Worm (Caenorhabditis elegans) whole organism, L4 larva: ENCODE measurements around the gene C39E9.8.

ENCODE experiments used
- D1046.2 ChIP-seq: fragments of 200-800 bp; sonication (Bioruptor generic); IDR thresholded peaks from 2 replicates; pipeline ENCODE4 v1.3.6; 2022; ENCODE audit warnings: missing genetic modification characterization, missing compliant biosample characterization
- F26F4.8 ChIP-seq: fragments of 200-800 bp; sonication (Bioruptor generic); conservative IDR thresholded peaks from 2 replicates; pipeline ENCODE4 v1.3.6; 2022; ENCODE audit warnings: missing genetic modification characterization, missing compliant biosample characterization
- F44E2.7 ChIP-seq: fragments of 200-800 bp; sonication (Bioruptor generic); IDR thresholded peaks from 2 replicates; pipeline ENCODE4 v2.1.2; 2022; ENCODE audit warnings: missing genetic modification characterization, missing compliant biosample characterization
- Y5F2A.4 ChIP-seq: fragments of 200-800 bp; sonication (Bioruptor generic); optimal IDR thresholded peaks from 2 replicates; lab custom pipeline; 2018; ENCODE audit warnings: mild to moderate bottlenecking, missing genetic modification characterization, missing compliant biosample characterization
- ZK546.5 ChIP-seq, 2 experiments: sonication (generic microtip); optimal IDR thresholded peaks; 2 replicates each; lab custom pipeline; 2017; ENCODE audit warnings: missing biosample characterization in 2 of 2, missing genetic modification characterization in 2 of 2
- aha-1 ChIP-seq: fragments of 150-350 bp; peaks from one replicate; lab custom pipeline; 2014; ENCODE audit warnings: missing biosample characterization, missing genetic modification characterization
- ceh-32 ChIP-seq: sonication (generic microtip); optimal IDR thresholded peaks from 2 replicates; lab custom pipeline; 2016; ENCODE audit warnings: mild to moderate bottlenecking, missing genetic modification characterization, missing compliant biosample characterization; ENCODE audit not compliant: poor library complexity
- ces-1 ChIP-seq: fragments of 150-350 bp; sonication (generic microtip); optimal IDR thresholded peaks from 4 replicates; lab custom pipeline; 2014; ENCODE audit warnings: missing biosample characterization, missing genetic modification reagents, missing genetic modification characterization
- cey-2 ChIP-seq: sonication (generic microtip); optimal IDR thresholded peaks from 3 replicates; lab custom pipeline; 2017; ENCODE audit warnings: missing genetic modification characterization, mild to moderate bottlenecking, missing compliant biosample characterization, antibody characterized with exemption, borderline replicate concordance; ENCODE audit not compliant: insufficient read depth
- dmd-6 ChIP-seq: fragments of 200-800 bp; sonication (Bioruptor generic); IDR thresholded peaks from 2 replicates; pipeline ENCODE4 v1.3.6; 2022; ENCODE audit warnings: missing genetic modification reagents, missing genetic modification characterization, missing compliant biosample characterization
- dmd-8 ChIP-seq: fragments of 200-800 bp; sonication (Bioruptor generic); IDR thresholded peaks from 2 replicates; pipeline ENCODE4 v1.3.6; 2022; ENCODE audit warnings: missing genetic modification characterization, missing compliant biosample characterization
- dve-1 ChIP-seq: sonication (generic microtip); optimal IDR thresholded peaks from 2 replicates; lab custom pipeline; 2017; ENCODE audit warnings: antibody characterized with exemption, mild to moderate bottlenecking, missing genetic modification characterization, missing compliant biosample characterization; ENCODE audit not compliant: insufficient read depth
- egl-27 ChIP-seq: sonication (generic microtip); optimal IDR thresholded peaks from 3 replicates; lab custom pipeline; 2017; ENCODE audit warnings: missing biosample characterization, missing genetic modification reagents, missing genetic modification characterization
- hif-1 ChIP-seq, 2 experiments: sonication (generic microtip); optimal IDR thresholded peaks; 2 replicates each; lab custom pipeline; 2016 to 2017; ENCODE audit warnings: missing compliant biosample characterization in 2 of 2, missing genetic modification characterization in 2 of 2, missing genetic modification reagents in 2 of 2, missing genotype in 2 of 2, mild to moderate bottlenecking in 1 of 2
- hlh-11 ChIP-seq: fragments of 200-800 bp; sonication (Bioruptor generic); optimal IDR thresholded peaks from 2 replicates; lab custom pipeline; 2018; ENCODE audit warnings: mild to moderate bottlenecking, missing genetic modification characterization, missing compliant biosample characterization
- jun-1 ChIP-seq: fragments of 150-350 bp; optimal IDR thresholded peaks from 2 replicates; lab custom pipeline; 2014; ENCODE audit warnings: missing biosample characterization, missing genetic modification reagents, missing genetic modification characterization
- lin-1 ChIP-seq: fragments of 200-800 bp; sonication (Bioruptor generic); IDR thresholded peaks from 2 replicates; pipeline ENCODE4 v1.3.6; 2022; ENCODE audit warnings: missing genetic modification reagents, missing genetic modification characterization, missing compliant biosample characterization
- lin-13 ChIP-seq: fragments of 150-350 bp; optimal IDR thresholded peaks from 2 replicates; lab custom pipeline; 2014; ENCODE audit warnings: missing biosample characterization, missing genetic modification reagents, missing genetic modification characterization
- lin-15B ChIP-seq: fragments of 150-350 bp; sonication (generic microtip); optimal IDR thresholded peaks from 3 replicates; lab custom pipeline; 2014; ENCODE audit warnings: missing biosample characterization, missing genetic modification characterization
- lin-38 ChIP-seq: fragments of 200-800 bp; sonication (Bioruptor generic); IDR thresholded peaks from 2 replicates; pipeline ENCODE4 v1.3.6; 2022; ENCODE audit warnings: missing genetic modification reagents, missing genetic modification characterization, missing compliant biosample characterization
- madf-9 ChIP-seq: fragments of 200-800 bp; sonication (Bioruptor generic); conservative IDR thresholded peaks from 2 replicates; pipeline ENCODE4 v1.3.6; 2022; ENCODE audit warnings: missing genetic modification reagents, missing genetic modification characterization, missing compliant biosample characterization
- mdl-1 ChIP-seq, 2 experiments: fragments of 150-350 bp in 1 of 2; sonication (generic microtip) in 1 of 2; optimal IDR thresholded peaks; 2 replicates each; lab custom pipeline; 2014 to 2017; ENCODE audit warnings: missing biosample characterization in 2 of 2, missing genetic modification characterization in 2 of 2
- mdt-29 ChIP-seq: fragments of 200-800 bp; sonication (Bioruptor generic); IDR thresholded peaks from 2 replicates; pipeline ENCODE4 v1.3.6; 2022; ENCODE audit warnings: missing genetic modification reagents, missing genetic modification characterization, missing compliant biosample characterization
- mep-1 ChIP-seq: fragments of 150-350 bp; sonication (generic microtip); optimal IDR thresholded peaks from 3 replicates; lab custom pipeline; 2014; ENCODE audit warnings: missing biosample characterization, missing genetic modification characterization
- nhr-10 ChIP-seq: fragments of 150-350 bp; optimal IDR thresholded peaks from 2 replicates; lab custom pipeline; 2014; ENCODE audit warnings: missing biosample characterization, missing genetic modification characterization
- nhr-237 ChIP-seq: sonication (generic microtip); optimal IDR thresholded peaks from 2 replicates; lab custom pipeline; 2017; ENCODE audit warnings: missing biosample characterization, missing genetic modification characterization
- nhr-42 ChIP-seq: fragments of 200-800 bp; sonication (Bioruptor generic); IDR thresholded peaks from 2 replicates; pipeline ENCODE4 v1.3.6; 2022; ENCODE audit warnings: missing genetic modification characterization, missing compliant biosample characterization
- nhr-76 ChIP-seq: fragments of 150-350 bp; optimal IDR thresholded peaks from 2 replicates; lab custom pipeline; 2014; ENCODE audit warnings: missing biosample characterization, missing genetic modification characterization
- rbr-2 ChIP-seq: sonication (generic microtip); optimal IDR thresholded peaks from 2 replicates; lab custom pipeline; 2016; ENCODE audit warnings: missing genotype, missing genetic modification characterization, missing compliant biosample characterization
- set-16 ChIP-seq: fragments of 200-800 bp; sonication (Bioruptor generic); IDR thresholded peaks from 2 replicates; pipeline ENCODE4 v1.3.6; 2022; ENCODE audit warnings: missing genetic modification reagents, missing genetic modification characterization, missing compliant biosample characterization
- skn-1 ChIP-seq: fragments of 150-350 bp; optimal IDR thresholded peaks from 2 replicates; lab custom pipeline; 2014; ENCODE audit warnings: missing biosample characterization, missing genetic modification characterization
- snpc-1.2 ChIP-seq: fragments of 200-800 bp; sonication (Bioruptor generic); IDR thresholded peaks from 2 replicates; pipeline ENCODE4 v1.3.6; 2022; ENCODE audit warnings: missing genetic modification reagents, missing genetic modification characterization, missing compliant biosample characterization
- snpc-4 ChIP-seq: fragments of 150-350 bp; optimal IDR thresholded peaks from 2 replicates; lab custom pipeline; 2014; ENCODE audit warnings: missing biosample characterization, missing genetic modification characterization
- tag-97 ChIP-seq: fragments of 200-800 bp; sonication (Bioruptor generic); IDR thresholded peaks from 2 replicates; pipeline ENCODE4 v1.3.6; 2022; ENCODE audit warnings: missing genetic modification characterization, missing compliant biosample characterization
- tra-1 ChIP-seq: fragments of 200-800 bp; sonication (Bioruptor generic); IDR thresholded peaks from 2 replicates; pipeline ENCODE4 v1.3.6; 2022; ENCODE audit warnings: missing genetic modification reagents, missing genetic modification characterization, missing compliant biosample characterization
- unc-130 ChIP-seq: sonication (generic microtip); optimal IDR thresholded peaks from 2 replicates; lab custom pipeline; 2016; ENCODE audit warnings: missing genetic modification reagents, missing genetic modification characterization, missing compliant biosample characterization
- unc-39 ChIP-seq: sonication (generic microtip); optimal IDR thresholded peaks from 2 replicates; lab custom pipeline; 2017; ENCODE audit warnings: missing biosample characterization, missing genetic modification characterization
- unc-62 ChIP-seq, 3 experiments: fragments of 150-350 bp in 1 of 3; sonication (generic microtip); optimal IDR thresholded peaks in 2 of 3; peaks in 1 of 3; 1 replicate in 1 of 3; 2 replicates in 2 of 3; lab custom pipeline; 2014 to 2017; ENCODE audit warnings: missing biosample characterization in 3 of 3, missing genetic modification characterization in 3 of 3, missing genetic modification reagents in 3 of 3, missing genotype in 1 of 3
- ztf-11 ChIP-seq: fragments of 150-350 bp; optimal IDR thresholded peaks from 2 replicates; lab custom pipeline; 2014; ENCODE audit warnings: missing biosample characterization, missing genetic modification characterization
- ztf-7 ChIP-seq: fragments of 150-350 bp; optimal IDR thresholded peaks from 2 replicates; lab custom pipeline; 2014; ENCODE audit warnings: missing biosample characterization, missing genetic modification characterization

The C39E9.8 gene

DNA sequence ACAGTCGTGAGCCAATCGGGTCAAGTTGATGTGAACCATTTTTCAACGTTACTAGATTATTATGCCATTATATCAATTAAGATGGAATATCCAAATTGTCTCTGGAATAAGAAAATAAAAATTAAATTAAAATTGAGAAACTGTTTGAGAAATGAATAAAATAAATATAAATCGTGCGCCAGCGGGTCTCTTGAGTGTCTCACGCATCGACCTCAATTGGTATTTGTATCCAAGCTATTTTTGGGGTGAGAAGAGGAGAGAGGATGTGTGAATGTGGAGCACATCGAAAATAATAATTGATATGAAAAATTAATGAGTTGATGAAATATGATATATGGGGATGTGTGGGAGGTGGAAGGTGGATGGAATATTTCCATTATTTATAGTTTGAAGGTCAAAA is 40.4 kb upstream of the C39E9.8 start, which contains the start of gene F49E11.2:
Gene F49E11.2, minus strand, starts transcription at position 101 of the 400 bp plus-strand sequence.
- no peak for TF ChIP-seq lin-38 (GFP tag; lab: Robert Waterston, UW)
- peak; percentile 14 for TF ChIP-seq aha-1 (tag; lab: Kevin White, UChicago)

DNA sequence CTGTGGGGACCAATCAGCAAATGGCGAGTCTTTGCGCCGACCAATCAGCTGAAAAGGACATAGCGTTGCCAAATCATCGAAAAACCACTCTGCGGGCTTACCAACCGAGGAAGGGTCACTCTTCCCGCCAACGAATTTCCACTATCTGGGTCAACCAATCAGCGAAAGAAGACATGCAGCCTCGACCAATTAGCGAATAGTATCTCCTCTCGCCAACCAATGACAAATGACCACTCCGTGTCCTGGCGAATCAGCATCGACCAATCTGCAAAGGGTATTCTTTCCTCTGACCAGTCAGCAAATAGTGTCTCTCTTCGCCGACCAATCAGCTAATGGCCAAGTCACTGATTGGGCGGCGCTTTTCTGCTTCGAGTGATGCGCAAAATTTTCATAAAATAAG is 37.8 kb upstream of the C39E9.8 start:
- TF ChIP-seq lin-1 (GFP tag; lab: Robert Waterston, UW) (no peak), Y5F2A.4 (GFP tag; lab: Kevin White, UChicago) (no peak), nhr-76 (tag; lab: Kevin White, UChicago) (no peak), mdt-29 (no peak), skn-1 (tag; lab: Kevin White, UChicago) (no peak), mdl-1 (tag; optimal IDR thresholded peaks at IDR 0.05; lab: Kevin White, UChicago) (no peak), cey-2 (tag; lab: Kevin White, UChicago) (no peak), hif-1 (tag; optimal IDR thresholded peaks at IDR 0.05; lab: Kevin White, UChicago) (no peak), ztf-11 (tag; lab: Kevin White, UChicago) (no peak), ztf-7 (no peak), lin-13 (GFP tag; lab: Kevin White, UChicago) (no peak), lin-38 (GFP tag; lab: Robert Waterston, UW) (no peak), ZK546.5 (tag; optimal IDR thresholded peaks at IDR 0.05; lab: Kevin White, UChicago) (no peak), egl-27 (tag; lab: Kevin White, UChicago) (no peak), unc-130 (GFP tag; lab: Kevin White, UChicago) (no peak), jun-1 (no peak), snpc-4 (tag; lab: Kevin White, UChicago) (no peak)
- TF ChIP-seq, all 104 proteins: peak for 0

DNA sequence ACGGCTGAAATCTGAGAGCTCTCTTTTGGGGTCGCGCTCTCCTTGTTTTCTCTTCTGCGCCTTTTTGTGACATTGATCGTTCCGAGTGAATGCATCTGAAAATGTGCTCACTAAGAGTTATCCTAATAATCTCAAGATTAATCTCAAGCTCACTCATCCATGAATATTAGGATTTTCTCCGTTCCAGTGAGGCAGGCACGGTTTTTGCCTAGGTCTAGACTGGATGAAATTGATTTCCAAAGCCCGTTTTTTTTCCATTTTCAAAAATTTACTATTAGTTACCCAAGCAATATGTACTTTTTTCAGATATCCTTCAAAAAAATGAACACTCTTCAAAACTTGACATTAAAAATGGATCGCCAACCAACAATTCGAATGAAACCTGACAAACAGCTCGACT is 37.2 kb upstream of the C39E9.8 start, which contains the start of gene amt-2:
Gene amt-2, plus strand, starts transcription at position 301 of the 400 bp plus-strand sequence.
- TF ChIP-seq lin-15B (no peak), nhr-76 (tag; lab: Kevin White, UChicago) (no peak), tag-97 (no peak), cey-2 (tag; lab: Kevin White, UChicago) (no peak), dve-1 (tag; lab: Kevin White, UChicago) (no peak), unc-130 (GFP tag; lab: Kevin White, UChicago) (no peak), hlh-11 (tag; lab: Kevin White, UChicago) (no peak), nhr-10 (no peak), jun-1 (no peak)

DNA sequence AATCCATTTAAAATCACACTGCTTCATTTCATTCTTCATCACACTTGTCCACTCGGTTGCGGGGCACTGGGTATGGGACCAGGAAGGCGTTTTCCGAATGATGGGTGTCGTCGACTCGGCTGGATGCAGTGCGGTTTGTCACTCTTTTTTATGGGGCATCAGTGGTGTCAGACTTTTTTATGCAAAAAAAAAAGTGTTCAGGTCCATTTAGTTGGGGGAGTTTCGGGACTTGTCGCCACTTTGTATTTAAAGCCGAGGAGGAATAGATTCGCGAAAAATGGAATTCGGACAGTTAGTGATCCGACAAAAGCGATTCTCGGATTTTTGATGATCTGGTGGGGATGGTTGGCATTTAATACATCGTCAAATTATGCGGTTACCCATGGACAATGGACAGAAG is 34.3 kb upstream of the C39E9.8 start:
- TF ChIP-seq aha-1 (tag; lab: Kevin White, UChicago), result peak; percentile 90
- TF ChIP-seq nhr-42 (GFP tag; lab: Robert Waterston, UW), result no peak
- TF ChIP-seq, all 104 proteins: peak for 1

DNA sequence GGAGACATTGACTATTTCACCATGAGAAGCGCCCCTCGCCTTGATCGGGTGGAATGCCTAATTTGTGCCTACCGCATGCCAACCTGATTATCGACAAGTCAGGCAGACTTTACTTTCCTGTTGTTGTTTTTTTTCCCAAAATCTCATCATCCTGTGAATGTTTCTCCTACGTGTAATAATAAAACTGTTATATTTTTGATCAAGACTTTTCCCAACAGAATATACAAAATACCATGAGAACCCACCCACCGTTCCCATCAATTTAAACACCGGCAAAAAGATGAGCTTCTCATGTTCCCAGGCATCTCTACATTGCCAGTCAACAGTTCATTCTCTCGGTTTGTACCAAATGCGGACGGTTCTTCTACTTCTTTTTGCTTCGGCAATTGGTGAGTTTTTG is 32.4 kb upstream of the C39E9.8 start, which contains the start of gene scl-9:
Gene scl-9, plus strand, starts transcription at position 301 of the 400 bp plus-strand sequence.
- TF ChIP-seq dve-1 (tag; lab: Kevin White, UChicago), result no peak
- no peak for TF ChIP-seq dmd-6 (GFP tag; lab: Robert Waterston, UW)
- peak in 1 of 2 experiments; percentile 49 for TF ChIP-seq unc-62 (GFP tag; optimal IDR thresholded peaks at IDR 0.05 in 1 of 2; lab: Kevin White, UChicago)
- no peak for TF ChIP-seq unc-62 (tag; optimal IDR thresholded peaks at IDR 0.05; lab: Kevin White, UChicago)
- no peak for TF ChIP-seq madf-9

DNA sequence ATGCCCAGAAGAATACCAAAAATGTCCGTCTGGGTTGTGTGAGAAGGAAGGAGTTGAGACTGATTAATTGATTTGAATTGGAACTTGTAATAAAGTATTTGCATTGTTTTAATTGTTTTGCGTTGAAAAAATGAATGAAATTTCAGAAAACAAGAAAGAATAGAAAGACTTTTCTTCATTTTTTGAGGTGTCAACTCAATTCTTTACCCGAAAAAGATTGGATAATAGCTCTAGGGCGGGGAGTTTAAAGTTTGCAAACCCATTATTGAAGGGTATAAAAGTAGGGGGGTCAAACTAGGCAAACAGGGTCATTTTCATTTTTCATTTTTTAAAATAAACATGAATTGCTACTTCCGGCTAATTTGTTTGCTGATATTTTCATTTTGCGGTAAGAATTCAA is 31.1 kb upstream of the C39E9.8 start, which contains the start of gene scl-10:
Gene scl-10, plus strand, starts transcription at position 301 of the 400 bp plus-strand sequence.
- TF ChIP-seq mep-1 (tag; lab: Kevin White, UChicago) (no peak), tag-97 (no peak), ces-1 (GFP tag; lab: Kevin White, UChicago) (no peak), F26F4.8 (GFP tag; lab: Robert Waterston, UW) (no peak), dve-1 (tag; lab: Kevin White, UChicago) (no peak), D1046.2 (no peak), F44E2.7 (GFP tag; lab: Robert Waterston, UW) (no peak), snpc-1.2 (GFP tag; lab: Robert Waterston, UW) (no peak), rbr-2 (no peak), ceh-32 (tag; lab: Kevin White, UChicago) (no peak), dmd-8 (no peak), tra-1 (GFP tag; lab: Robert Waterston, UW) (no peak), set-16 (GFP tag; lab: Robert Waterston, UW) (no peak), unc-39 (no peak), mdt-29 (no peak), nhr-237 (tag; lab: Kevin White, UChicago) (no peak)
